Worm (Caenorhabditis elegans) whole organism, late embryonic: ENCODE data around the gene srh-270.

Experiments used
- madf-2 ChIP-seq: sonication (generic microtip); optimal IDR thresholded peaks from 2 replicates; lab custom pipeline; 2017; ENCODE audit warnings: missing genetic modification characterization, missing compliant biosample characterization
- nfya-1 ChIP-seq: sonication (generic microtip); optimal IDR thresholded peaks from 2 replicates; lab custom pipeline; 2017; ENCODE audit warnings: missing genetic modification characterization, mild to moderate bottlenecking, missing compliant biosample characterization, antibody characterized with exemption, moderate library complexity
- rnt-1 ChIP-seq: sonication (generic microtip); optimal IDR thresholded peaks from 2 replicates; lab custom pipeline; 2016; ENCODE audit warnings: missing genetic modification characterization, missing compliant biosample characterization

ce11 chrV:2810164-2810563 is 51.2 kb downstream of the srh-270 start, which contains the start of gene F54E2.1:
- TF ChIP-seq nfya-1 (no peak), madf-2 (tag; lab: Kevin White, UChicago) (no peak), rnt-1 (tag; lab: Kevin White, UChicago) (no peak)
